Worm (Caenorhabditis elegans) whole organism, early embryonic: ENCODE measurements around the gene C54E10.6.

Experiments
- F13C5.2 ChIP-seq: sonication (generic microtip); optimal IDR thresholded peaks from 2 replicates; lab custom pipeline; 2017; ENCODE audit warnings: mild to moderate bottlenecking, missing genetic modification characterization, inconsistent platforms, missing compliant biosample characterization
- ama-1 ChIP-seq: fragments of 150-350 bp; optimal IDR thresholded peaks from 2 replicates; lab custom pipeline; 2014
- flt-1 ChIP-seq: fragments of 200-800 bp; sonication (Bioruptor generic); IDR thresholded peaks from 2 replicates; pipeline ENCODE4 v1.3.6; 2022; ENCODE audit warnings: missing genetic modification characterization, missing compliant biosample characterization
- scrt-1 ChIP-seq: fragments of 200-800 bp; sonication (Bioruptor generic); IDR thresholded peaks from 2 replicates; pipeline ENCODE4 v1.3.6; 2022; ENCODE audit warnings: missing genetic modification characterization, missing compliant biosample characterization
- tra-4 ChIP-seq: sonication (generic microtip); optimal IDR thresholded peaks from 2 replicates; lab custom pipeline; 2017; ENCODE audit warnings: missing genetic modification characterization, missing compliant biosample characterization

- no peak for TF ChIP-seq tra-4 (tag; lab: Kevin White, UChicago)
- no peak for TF ChIP-seq F13C5.2 (tag; lab: Kevin White, UChicago)
- TF ChIP-seq flt-1: no peak
- TF ChIP-seq ama-1 (lab: Kevin White, UChicago): no peak
- no peak for TF ChIP-seq scrt-1
Observed at ce11 chrV:18819643-18820042, 11.1 kb upstream of the C54E10.6 start, which contains the start of gene ncs-5.
